Worm (Caenorhabditis elegans) whole organism, early embryonic: ENCODE data around the gene C09F9.1.

Experiments
- ama-1 ChIP-seq: fragments of 150-350 bp; optimal IDR thresholded peaks from 2 replicates; lab custom pipeline; 2014
- pes-1 ChIP-seq: fragments of 200-800 bp; sonication (Bioruptor generic); IDR thresholded peaks from 2 replicates; pipeline ENCODE4 v1.3.6; 2022; ENCODE audit warnings: missing genetic modification reagents, missing genetic modification characterization, missing compliant biosample characterization
- tra-4 ChIP-seq: sonication (generic microtip); optimal IDR thresholded peaks from 2 replicates; lab custom pipeline; 2017; ENCODE audit warnings: missing genetic modification characterization, missing compliant biosample characterization

DNA sequence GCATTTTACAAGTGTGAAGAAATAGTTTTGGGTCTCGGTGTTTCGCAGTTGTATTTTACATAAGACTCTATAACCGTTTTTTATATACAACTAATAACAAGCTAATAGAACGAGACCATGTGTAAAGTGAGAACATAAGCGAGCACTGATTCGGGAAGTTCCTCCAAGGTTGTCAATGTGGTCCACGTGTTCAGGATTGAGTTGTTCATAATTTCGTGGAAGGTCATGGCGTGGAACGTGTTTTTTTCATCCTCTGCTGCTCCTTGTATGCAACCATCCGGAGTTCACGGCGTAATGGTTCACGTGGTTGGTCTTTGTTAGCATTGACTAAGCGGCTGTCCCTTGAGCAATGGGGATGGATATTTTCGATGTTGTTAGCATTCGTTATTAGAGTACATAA is 30.0 kb downstream of the C09F9.1 start:
- TF ChIP-seq tra-4 (tag; lab: Kevin White, UChicago) (no peak), ama-1 (lab: Kevin White, UChicago) (no peak), pes-1 (GFP tag; lab: Robert Waterston, UW) (no peak)
